Worm (Caenorhabditis elegans) whole organism, L4 larva: ENCODE results near the gene C28D4.5.

Source experiments
- F10B5.3 ChIP-seq: sonication (generic microtip); optimal IDR thresholded peaks from 2 replicates; lab custom pipeline; 2016; ENCODE audit warnings: mild to moderate bottlenecking, missing genetic modification characterization, missing compliant biosample characterization
- Y105C5A.15 ChIP-seq: fragments of 200-800 bp; sonication (Bioruptor generic); IDR thresholded peaks from 2 replicates; pipeline ENCODE4 v1.3.6; 2022; ENCODE audit warnings: missing genetic modification characterization, missing compliant biosample characterization
- aha-1 ChIP-seq: fragments of 150-350 bp; peaks from one replicate; lab custom pipeline; 2014; ENCODE audit warnings: missing biosample characterization, missing genetic modification characterization
- ama-1 ChIP-seq: fragments of 150-350 bp; optimal IDR thresholded peaks from 2 replicates; lab custom pipeline; 2014; ENCODE audit warnings: inconsistent platforms, mixed read lengths
- fos-1 ChIP-seq: fragments of 150-350 bp; optimal IDR thresholded peaks from 2 replicates; lab custom pipeline; 2014; ENCODE audit warnings: missing biosample characterization, missing genetic modification characterization
- lin-39 ChIP-seq: fragments of 150-350 bp; optimal IDR thresholded peaks from 2 replicates; lab custom pipeline; 2014; ENCODE audit warnings: missing biosample characterization, missing genetic modification reagents, missing genetic modification characterization
- mxl-3 ChIP-seq: fragments of 200-800 bp; sonication (Bioruptor generic); optimal IDR thresholded peaks from 2 replicates; lab custom pipeline; 2018; ENCODE audit warnings: mild to moderate bottlenecking, missing genetic modification characterization, missing compliant biosample characterization
- pha-4 ChIP-seq, 2 experiments: fragments of 150-350 bp in 1 of 2; fragments of 200-800 bp in 1 of 2; sonication (Bioruptor generic) in 1 of 2; IDR thresholded peaks in 1 of 2; optimal IDR thresholded peaks in 1 of 2; 2 replicates each; pipeline versions ENCODE4 v1.3.6 to Lab custom; 2014 to 2022; ENCODE audit warnings: missing genetic modification characterization in 2 of 2, missing genetic modification reagents in 2 of 2, missing biosample characterization in 1 of 2, missing compliant biosample characterization in 1 of 2
- snpc-4 ChIP-seq: fragments of 150-350 bp; optimal IDR thresholded peaks from 2 replicates; lab custom pipeline; 2014; ENCODE audit warnings: missing biosample characterization, missing genetic modification characterization
- tag-97 ChIP-seq: fragments of 200-800 bp; sonication (Bioruptor generic); IDR thresholded peaks from 2 replicates; pipeline ENCODE4 v1.3.6; 2022; ENCODE audit warnings: missing genetic modification characterization, missing compliant biosample characterization
- unc-62 ChIP-seq, 3 experiments: fragments of 150-350 bp in 1 of 3; sonication (generic microtip); optimal IDR thresholded peaks in 2 of 3; peaks in 1 of 3; 1 replicate in 1 of 3; 2 replicates in 2 of 3; lab custom pipeline; 2014 to 2017; ENCODE audit warnings: missing biosample characterization in 3 of 3, missing genetic modification characterization in 3 of 3, missing genetic modification reagents in 3 of 3, missing genotype in 1 of 3
- ztf-11 ChIP-seq: fragments of 150-350 bp; optimal IDR thresholded peaks from 2 replicates; lab custom pipeline; 2014; ENCODE audit warnings: missing biosample characterization, missing genetic modification characterization

ce11 chrIV:9762667-9763173, 16.1 kb upstream of the C28D4.5 start:
- no peak for TF ChIP-seq Y105C5A.15
- TF ChIP-seq lin-39 (tag; lab: Kevin White, UChicago) = no peak
- TF ChIP-seq tag-97 (GFP tag; lab: Robert Waterston, UW) = no peak
- TF ChIP-seq aha-1 (tag; lab: Kevin White, UChicago) = peak; percentile 89
- no peak for TF ChIP-seq ztf-11
- no peak for TF ChIP-seq snpc-4
- TF ChIP-seq pha-4 (GFP tag; IDR thresholded peaks at IDR 0.05; lab: Robert Waterston, UW) = no peak
- TF ChIP-seq pha-4 (tag; optimal IDR thresholded peaks at IDR 0.05; lab: Kevin White, UChicago) = no peak
- no peak for TF ChIP-seq ama-1 (lab: Kevin White, UChicago)
- no peak for TF ChIP-seq unc-62 (GFP tag; optimal IDR thresholded peaks at IDR 0.05 in 1 of 2; lab: Kevin White, UChicago)
- TF ChIP-seq unc-62 (tag; optimal IDR thresholded peaks at IDR 0.05; lab: Kevin White, UChicago) = no peak
- no peak for TF ChIP-seq fos-1 (tag; lab: Kevin White, UChicago)
- no peak for TF ChIP-seq F10B5.3 (tag; lab: Kevin White, UChicago)
- no peak for TF ChIP-seq mxl-3 (GFP tag; lab: Kevin White, UChicago)
